Fruit fly (Drosophila melanogaster) Kc167 (cell line): ENCODE data around the gene omd.

Experiments
- Sin3A ChIP-seq: fragments of >200 bp; optimal IDR thresholded peaks from 2 replicates; lab custom pipeline; 2018; ENCODE audit warnings: missing external identifiers
- h ChIP-seq: fragments of >200 bp; optimal IDR thresholded peaks from 3 replicates; lab custom pipeline; 2018; ENCODE audit warnings: missing external identifiers
- psq ChIP-seq: fragments of >200 bp; optimal IDR thresholded peaks from 2 replicates; lab custom pipeline; 2017; ENCODE audit warnings: missing external identifiers
- ttk ChIP-seq: sonication (Bioruptor generic); optimal IDR thresholded peaks from 2 replicates; lab custom pipeline; 2017; ENCODE audit warnings: missing external identifiers

DNA sequence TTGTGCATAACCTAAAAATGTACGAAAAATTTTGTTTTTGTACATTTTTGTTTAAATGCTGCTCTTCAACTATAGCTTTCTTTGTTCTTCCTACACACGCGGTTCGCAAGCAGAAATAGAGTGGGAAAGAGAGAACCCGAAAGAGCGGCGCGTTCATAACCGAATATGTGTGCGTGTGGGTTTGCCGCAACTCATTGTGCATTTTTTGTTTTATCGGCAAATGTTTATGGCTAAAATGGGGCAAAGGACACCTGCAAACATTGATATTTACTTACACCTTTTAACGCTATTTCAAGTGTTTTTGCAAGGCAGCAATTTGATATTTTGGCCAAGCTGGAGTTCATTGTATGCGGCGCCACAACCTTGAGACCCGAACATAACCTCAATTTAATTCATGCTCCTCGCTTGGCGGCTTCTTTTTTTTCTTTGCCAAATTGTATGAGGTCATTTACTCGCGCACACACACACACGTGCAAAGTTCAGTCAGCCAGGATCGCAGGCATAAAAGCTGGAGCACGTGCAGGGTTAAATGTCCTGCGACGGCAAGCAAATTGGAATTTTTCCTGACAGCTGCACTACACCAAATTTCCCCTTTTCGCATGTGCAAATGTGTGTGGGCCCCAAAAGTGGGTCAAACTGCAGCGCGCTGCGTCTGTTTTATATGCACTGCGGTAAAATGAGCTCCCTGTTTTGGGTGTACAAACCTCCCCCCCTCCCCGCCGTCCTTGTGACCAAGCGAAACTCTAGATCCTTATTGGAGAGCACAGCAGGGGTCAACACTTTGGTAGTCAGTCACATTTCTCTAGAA is 39.1 kb downstream of the omd start:
- TF ChIP-seq psq (lab: Kevin White, UChicago) (no peak), Sin3A (no peak), h (lab: Kevin White, UChicago) (no peak), ttk (lab: Kevin White, UChicago) (no peak)
